Fruit fly (Drosophila melanogaster) S2 (cell line): ENCODE data around the gene TfIIEbeta.

Source experiments
- CG8478 ChIP-seq: fragments of >200 bp; optimal IDR thresholded peaks from 2 replicates; lab custom pipeline; 2018
- CTCF ChIP-seq, 2 experiments: fragments of >200 bp; optimal IDR thresholded peaks; 2 replicates each; lab custom pipeline; 2018

dm6 chr3L:4292120-4292697, 5.4 kb downstream of the TfIIEbeta start, which contains the start of the genes CG15012 and Fdx2:
- TF ChIP-seq CTCF (optimal IDR thresholded peaks at IDR 0.05; lab: Kevin White, UChicago) = no peak
- TF ChIP-seq CG8478 (lab: Kevin White, UChicago) = no peak
